Worm (Caenorhabditis elegans) whole organism, L4/young adult: ENCODE results near the gene B0478.3.

ENCODE experiments used
- W03F9.2 ChIP-seq: fragments of 150-350 bp; optimal IDR thresholded peaks from 2 replicates; lab custom pipeline; 2014; ENCODE audit warnings: missing biosample characterization, missing genetic modification characterization
- dao-5 ChIP-seq: sonication (generic microtip); optimal IDR thresholded peaks from 2 replicates; lab custom pipeline; 2016; ENCODE audit warnings: missing genotype, missing genetic modification characterization, moderate library complexity, missing compliant biosample characterization
- him-1 ChIP-seq: sonication (generic microtip); optimal IDR thresholded peaks from 2 replicates; lab custom pipeline; 2016; ENCODE audit warnings: missing genotype, missing genetic modification reagents, missing genetic modification characterization, missing compliant biosample characterization

The B0478.3 gene

ce11 chrIV:6951259-6951658, 13.1 kb downstream of the B0478.3 start:
- TF ChIP-seq W03F9.2 (tag; lab: Kevin White, UChicago): no peak

DNA sequence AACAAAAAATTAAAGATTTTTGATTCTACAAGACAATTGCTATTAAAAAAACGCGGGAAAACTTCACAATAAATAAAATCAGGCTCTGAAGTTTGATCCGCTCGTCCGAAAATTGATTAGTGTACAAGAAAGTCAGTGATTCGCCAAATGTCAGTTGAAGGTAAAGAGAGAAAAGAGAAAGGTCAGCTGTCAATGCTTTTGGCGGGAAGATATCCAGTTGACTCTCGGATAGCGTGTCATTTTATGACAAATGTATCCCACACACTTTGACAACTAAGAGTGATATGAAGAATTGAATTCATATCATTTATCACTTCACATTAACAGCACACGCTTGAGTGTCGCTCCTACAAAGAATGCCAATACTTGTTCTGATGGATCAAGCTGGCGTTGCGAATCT, 17.6 kb downstream of the B0478.3 start:
- TF ChIP-seq dao-5 (tag; lab: Kevin White, UChicago) (no peak), him-1 (tag; lab: Kevin White, UChicago) (no peak), W03F9.2 (tag; lab: Kevin White, UChicago) (no peak)

DNA sequence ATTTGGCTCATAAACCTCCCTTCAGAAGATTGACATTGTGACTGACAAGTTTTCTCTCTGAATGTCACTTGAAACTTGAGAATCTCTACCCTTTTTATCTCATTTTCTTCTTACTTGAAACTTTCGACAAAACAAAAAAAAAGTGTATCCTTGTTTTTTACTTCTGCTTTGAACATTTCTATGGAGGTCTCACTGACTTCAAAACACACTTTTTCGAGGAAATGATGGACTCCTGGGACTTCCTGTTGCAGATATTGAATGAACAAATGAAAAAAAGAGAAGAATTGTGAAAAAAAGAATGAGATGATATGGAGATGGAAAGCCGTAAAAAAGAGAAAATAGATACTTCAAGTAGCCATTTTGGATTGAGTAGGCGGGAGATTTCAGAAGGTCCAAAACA, 23.3 kb downstream of the B0478.3 start:
- TF ChIP-seq W03F9.2 (tag; lab: Kevin White, UChicago): no peak
- TF ChIP-seq him-1 (tag; lab: Kevin White, UChicago): no peak
- no peak for TF ChIP-seq dao-5 (tag; lab: Kevin White, UChicago)

ce11 chrIV:6937548-6937947, 26.9 kb downstream of the B0478.3 start, which contains the start of gene npr-12:
Gene npr-12 (minus strand): TSS chrIV:6937648.
- TF ChIP-seq W03F9.2 (tag; lab: Kevin White, UChicago) (no peak), him-1 (tag; lab: Kevin White, UChicago) (no peak), dao-5 (tag; lab: Kevin White, UChicago) (no peak)

DNA sequence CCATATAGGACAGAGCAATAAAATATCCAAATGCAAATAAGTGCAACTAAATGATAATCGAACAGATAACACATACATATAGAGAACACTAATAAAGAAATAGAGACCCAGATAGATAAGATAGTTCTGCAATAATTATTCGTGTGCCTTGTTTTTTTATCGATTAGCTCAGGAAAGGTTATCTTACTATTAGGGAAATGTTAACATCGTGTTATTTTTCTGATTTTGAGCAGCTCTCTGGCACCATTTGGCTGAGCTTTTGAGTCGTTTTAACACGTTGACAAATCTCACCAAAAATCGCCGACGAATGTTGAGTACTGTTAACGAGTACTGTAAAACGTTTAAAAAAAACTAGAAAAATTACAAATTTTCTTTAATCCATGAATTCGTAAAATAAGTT, 36.0 kb downstream of the B0478.3 start, which contains the start of gene cest-6:
TSS of gene cest-6 (minus strand) at position 101 of the 400 bp plus-strand sequence.
- no peak for TF ChIP-seq W03F9.2 (tag; lab: Kevin White, UChicago)

DNA sequence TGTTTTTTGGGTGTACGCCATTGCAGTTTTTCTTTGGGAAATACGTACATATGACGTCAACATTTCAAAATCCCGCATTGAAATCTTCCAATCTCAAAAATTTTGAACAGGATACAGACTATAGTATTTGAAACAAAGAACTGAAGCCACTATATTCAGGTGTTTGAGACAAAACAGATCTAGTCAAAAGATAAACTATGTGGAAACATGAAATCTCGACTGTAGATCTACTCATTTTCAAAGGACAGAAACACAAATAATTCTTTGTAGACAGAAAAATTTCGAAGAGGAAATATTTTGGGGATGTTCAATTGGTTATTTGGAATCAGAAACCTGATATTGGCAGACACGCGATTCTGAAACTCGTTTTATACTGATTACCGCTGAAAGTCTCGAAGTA, 38.9 kb downstream of the B0478.3 start:
- TF ChIP-seq dao-5 (tag; lab: Kevin White, UChicago) (no peak), him-1 (tag; lab: Kevin White, UChicago) (no peak), W03F9.2 (tag; lab: Kevin White, UChicago) (no peak)

- TF ChIP-seq him-1 (tag; lab: Kevin White, UChicago): no peak
- TF ChIP-seq W03F9.2 (tag; lab: Kevin White, UChicago): no peak
- TF ChIP-seq dao-5 (tag; lab: Kevin White, UChicago): no peak
These were observed 41.3 kb downstream of the B0478.3 start, which contains the start of gene T22D1.1 for ce11 chrIV:6923070-6923469. Gene T22D1.1 (plus strand): TSS chrIV:6923370.

- TF ChIP-seq dao-5 (tag; lab: Kevin White, UChicago) (no peak), him-1 (tag; lab: Kevin White, UChicago) (no peak), W03F9.2 (tag; lab: Kevin White, UChicago) (no peak)
These were observed 44.3 kb downstream of the B0478.3 start, which contains the start of gene T22D1.18 for ce11 chrIV:6920063-6920462. Gene T22D1.18 (minus strand): TSS chrIV:6920163.

DNA sequence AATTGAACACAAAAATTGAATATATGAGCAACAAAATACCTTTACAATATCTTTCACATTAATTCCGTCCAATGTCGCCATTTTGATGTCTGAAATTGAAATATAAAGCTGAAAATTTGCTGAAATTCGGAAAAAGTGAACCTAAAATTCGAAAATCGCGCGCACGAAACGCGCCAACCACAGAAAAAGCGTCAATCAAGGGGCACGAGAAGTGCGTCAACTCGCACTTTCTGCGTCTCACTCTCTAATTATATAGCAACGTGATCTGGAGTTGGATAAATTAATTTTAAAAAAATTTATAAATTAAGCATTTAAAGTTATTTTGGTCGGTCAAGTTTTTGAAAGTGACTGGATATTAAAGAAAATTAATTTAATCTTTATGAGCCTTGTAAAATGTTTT, 45.1 kb downstream of the B0478.3 start, which contains the start of gene ruvb-2:
TSS of gene ruvb-2 (minus strand) at position 89 of the 400 bp plus-strand sequence.
- TF ChIP-seq him-1 (tag; lab: Kevin White, UChicago) (peak; percentile 30), dao-5 (tag; lab: Kevin White, UChicago) (no peak), W03F9.2 (tag; lab: Kevin White, UChicago) (peak; percentile 92)

DNA sequence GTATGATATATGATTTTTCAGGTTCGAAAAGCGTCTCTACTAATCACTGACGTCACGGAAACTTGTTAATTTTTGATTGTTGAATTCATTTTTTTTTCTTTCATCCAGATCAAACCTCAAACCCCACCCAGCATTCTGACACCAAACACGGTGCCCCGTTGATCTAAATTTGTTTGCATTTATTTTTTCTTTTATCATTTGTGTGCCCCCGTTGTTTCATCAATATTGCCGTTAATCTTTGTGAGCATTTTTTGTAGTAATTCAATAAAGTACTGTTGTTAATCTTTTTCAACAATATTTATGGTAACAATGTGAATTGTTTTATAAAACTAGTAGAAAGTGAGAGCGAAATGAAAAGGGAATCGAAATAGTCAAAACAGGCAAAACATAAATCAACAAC, 47.6 kb downstream of the B0478.3 start:
- TF ChIP-seq him-1 (tag; lab: Kevin White, UChicago) (no peak), dao-5 (tag; lab: Kevin White, UChicago) (no peak), W03F9.2 (tag; lab: Kevin White, UChicago) (no peak)
